Worm (Caenorhabditis elegans) whole organism, late embryonic: ENCODE measurements around the gene lrpr-1.

ENCODE experiments used
- C08G9.2 ChIP-seq: sonication (generic microtip); optimal IDR thresholded peaks from 2 replicates; lab custom pipeline; 2016; ENCODE audit warnings: mild to moderate bottlenecking, missing genetic modification characterization, moderate library complexity, missing compliant biosample characterization
- C38D4.7 ChIP-seq: fragments of 200-800 bp; sonication (Bioruptor generic); optimal IDR thresholded peaks from 2 replicates; lab custom pipeline; 2018; ENCODE audit warnings: mild to moderate bottlenecking, missing genetic modification characterization, moderate library complexity, missing compliant biosample characterization
- F13H6.1 ChIP-seq: sonication (generic microtip); optimal IDR thresholded peaks from 2 replicates; lab custom pipeline; 2016; ENCODE audit warnings: missing genetic modification characterization, missing compliant biosample characterization
- K09A11.1 ChIP-seq: sonication (generic microtip); optimal IDR thresholded peaks from 2 replicates; lab custom pipeline; 2017; ENCODE audit warnings: antibody characterized with exemption, mild to moderate bottlenecking, missing genetic modification characterization, missing compliant biosample characterization; ENCODE audit not compliant: insufficient read depth
- Y22D7AL.16 ChIP-seq: sonication (generic microtip); optimal IDR thresholded peaks from 2 replicates; lab custom pipeline; 2016; ENCODE audit warnings: missing genetic modification characterization, missing compliant biosample characterization
- ahr-1 ChIP-seq: sonication (generic microtip); optimal IDR thresholded peaks from 2 replicates; lab custom pipeline; 2016; ENCODE audit warnings: missing genetic modification characterization, missing compliant biosample characterization
- ama-1 ChIP-seq: fragments of 150-350 bp; optimal IDR thresholded peaks from 2 replicates; lab custom pipeline; 2014
- ceh-18 ChIP-seq: sonication (generic microtip); optimal IDR thresholded peaks from 2 replicates; lab custom pipeline; 2016; ENCODE audit warnings: missing genetic modification characterization, missing compliant biosample characterization
- ceh-2 ChIP-seq: sonication (generic microtip); optimal IDR thresholded peaks from 2 replicates; lab custom pipeline; 2016; ENCODE audit warnings: missing genotype, missing genetic modification characterization, missing compliant biosample characterization
- ceh-22 ChIP-seq: sonication (generic microtip); optimal IDR thresholded peaks from 2 replicates; lab custom pipeline; 2017; ENCODE audit warnings: missing biosample characterization, missing genetic modification characterization
- ceh-30 ChIP-seq: fragments of 150-350 bp; optimal IDR thresholded peaks from 2 replicates; lab custom pipeline; 2014; ENCODE audit warnings: missing biosample characterization, missing genetic modification characterization
- ceh-34 ChIP-seq: sonication (generic microtip); optimal IDR thresholded peaks from 2 replicates; lab custom pipeline; 2016; ENCODE audit warnings: mild to moderate bottlenecking, missing genetic modification characterization, missing compliant biosample characterization
- ceh-45 ChIP-seq: fragments of 200-800 bp; sonication (Bioruptor generic); IDR thresholded peaks from 2 replicates; pipeline ENCODE4 v1.3.6; 2022; ENCODE audit warnings: missing genetic modification reagents, missing genetic modification characterization, missing compliant biosample characterization
- ceh-9 ChIP-seq: sonication (generic microtip); optimal IDR thresholded peaks from 2 replicates; lab custom pipeline; 2016; ENCODE audit warnings: mild to moderate bottlenecking, missing genetic modification characterization, inconsistent platforms, missing compliant biosample characterization
- che-1 ChIP-seq: sonication (generic microtip); optimal IDR thresholded peaks from 2 replicates; lab custom pipeline; 2016; ENCODE audit warnings: mild to moderate bottlenecking, missing genetic modification characterization, missing compliant biosample characterization
- dmd-4 ChIP-seq: sonication (generic microtip); optimal IDR thresholded peaks from 2 replicates; lab custom pipeline; 2016; ENCODE audit warnings: borderline replicate concordance, missing genetic modification characterization, missing compliant biosample characterization
- eyg-1 ChIP-seq: sonication (generic microtip); optimal IDR thresholded peaks from 2 replicates; lab custom pipeline; 2016; ENCODE audit warnings: missing genotype, missing genetic modification characterization, missing compliant biosample characterization
- fax-1 ChIP-seq: sonication (generic microtip); optimal IDR thresholded peaks from 2 replicates; lab custom pipeline; 2016; ENCODE audit warnings: missing genotype, missing genetic modification characterization, missing compliant biosample characterization
- fkh-10 ChIP-seq: fragments of 150-350 bp; optimal IDR thresholded peaks from 2 replicates; lab custom pipeline; 2014; ENCODE audit warnings: missing biosample characterization, missing genetic modification reagents, missing genetic modification characterization
- fkh-6 ChIP-seq: sonication (generic microtip); optimal IDR thresholded peaks from 2 replicates; lab custom pipeline; 2016; ENCODE audit warnings: missing genetic modification characterization, missing compliant biosample characterization
- hlh-15 ChIP-seq: sonication (generic microtip); optimal IDR thresholded peaks from 2 replicates; lab custom pipeline; 2016; ENCODE audit warnings: missing genetic modification characterization, missing compliant biosample characterization
- hlh-30 ChIP-seq: sonication (generic microtip); optimal IDR thresholded peaks from 2 replicates; lab custom pipeline; 2017; ENCODE audit warnings: antibody characterized with exemption, missing genetic modification characterization, missing compliant biosample characterization; ENCODE audit not compliant: insufficient read depth
- hlh-6 ChIP-seq: sonication (generic microtip); optimal IDR thresholded peaks from 2 replicates; lab custom pipeline; 2016; ENCODE audit warnings: missing genotype, missing genetic modification characterization, missing compliant biosample characterization
- hlh-8 ChIP-seq: sonication (generic microtip); optimal IDR thresholded peaks from 2 replicates; lab custom pipeline; 2016; ENCODE audit warnings: missing genotype, missing genetic modification characterization, missing compliant biosample characterization
- lin-11 ChIP-seq: fragments of 200-800 bp; sonication (Bioruptor generic); optimal IDR thresholded peaks from 2 replicates; lab custom pipeline; 2018; ENCODE audit warnings: mild to moderate bottlenecking, missing genetic modification characterization, missing compliant biosample characterization
- madf-2 ChIP-seq: sonication (generic microtip); optimal IDR thresholded peaks from 2 replicates; lab custom pipeline; 2017; ENCODE audit warnings: missing genetic modification characterization, missing compliant biosample characterization
- mec-3 ChIP-seq: sonication (generic microtip); optimal IDR thresholded peaks from 2 replicates; lab custom pipeline; 2016; ENCODE audit warnings: borderline replicate concordance, missing genetic modification characterization, missing compliant biosample characterization
- nhr-11 ChIP-seq: fragments of 150-350 bp; optimal IDR thresholded peaks from 2 replicates; lab custom pipeline; 2014; ENCODE audit warnings: missing biosample characterization, missing genetic modification characterization
- pax-1 ChIP-seq: fragments of 150-350 bp; optimal IDR thresholded peaks from 2 replicates; lab custom pipeline; 2014; ENCODE audit warnings: missing biosample characterization, missing genetic modification characterization
- pha-2 ChIP-seq: sonication (generic microtip); optimal IDR thresholded peaks from 2 replicates; lab custom pipeline; 2017; ENCODE audit warnings: mild to moderate bottlenecking, missing genetic modification characterization, missing compliant biosample characterization
- pha-4 ChIP-seq: fragments of 150-350 bp; optimal IDR thresholded peaks from 2 replicates; lab custom pipeline; 2018; ENCODE audit warnings: missing biosample characterization, missing genetic modification reagents, missing genetic modification characterization
- pqm-1 ChIP-seq: sonication (generic microtip); optimal IDR thresholded peaks from 2 replicates; lab custom pipeline; 2016; ENCODE audit warnings: missing genetic modification characterization, missing compliant biosample characterization
- pros-1 ChIP-seq: fragments of 150-350 bp; optimal IDR thresholded peaks from 2 replicates; lab custom pipeline; 2014; ENCODE audit warnings: missing biosample characterization, missing genetic modification reagents, missing genetic modification characterization
- ref-2 ChIP-seq: sonication (generic microtip); optimal IDR thresholded peaks from 2 replicates; lab custom pipeline; 2016; ENCODE audit warnings: missing genetic modification characterization, missing compliant biosample characterization
- rnt-1 ChIP-seq: sonication (generic microtip); optimal IDR thresholded peaks from 2 replicates; lab custom pipeline; 2016; ENCODE audit warnings: missing genetic modification characterization, missing compliant biosample characterization
- sdc-2 ChIP-seq: sonication (generic microtip); optimal IDR thresholded peaks from 2 replicates; lab custom pipeline; 2016; ENCODE audit warnings: missing genotype, missing genetic modification characterization, missing compliant biosample characterization
- sox-2 ChIP-seq: fragments of 200-800 bp; sonication (Bioruptor generic); IDR thresholded peaks from 2 replicates; pipeline ENCODE4 v1.3.6; 2022; ENCODE audit warnings: missing genetic modification reagents, missing genetic modification characterization, missing compliant biosample characterization
- sox-4 ChIP-seq: sonication (generic microtip); optimal IDR thresholded peaks from 2 replicates; lab custom pipeline; 2017; ENCODE audit warnings: mild to moderate bottlenecking, missing genetic modification characterization, inconsistent platforms, missing compliant biosample characterization
- syd-9 ChIP-seq: sonication (generic microtip); optimal IDR thresholded peaks from 2 replicates; lab custom pipeline; 2016; ENCODE audit warnings: mild to moderate bottlenecking, missing genetic modification characterization, moderate library complexity, missing compliant biosample characterization
- tbx-2 ChIP-seq: sonication (generic microtip); optimal IDR thresholded peaks from 2 replicates; lab custom pipeline; 2016; ENCODE audit warnings: missing genetic modification characterization, missing compliant biosample characterization
- tbx-7 ChIP-seq: sonication (generic microtip); optimal IDR thresholded peaks from 2 replicates; lab custom pipeline; 2016; ENCODE audit warnings: missing genotype, missing genetic modification characterization, missing compliant biosample characterization
- ttx-3 ChIP-seq: sonication (generic microtip); optimal IDR thresholded peaks from 2 replicates; lab custom pipeline; 2016; ENCODE audit warnings: missing genetic modification reagents, missing genetic modification characterization, missing compliant biosample characterization

The lrpr-1 gene

DNA sequence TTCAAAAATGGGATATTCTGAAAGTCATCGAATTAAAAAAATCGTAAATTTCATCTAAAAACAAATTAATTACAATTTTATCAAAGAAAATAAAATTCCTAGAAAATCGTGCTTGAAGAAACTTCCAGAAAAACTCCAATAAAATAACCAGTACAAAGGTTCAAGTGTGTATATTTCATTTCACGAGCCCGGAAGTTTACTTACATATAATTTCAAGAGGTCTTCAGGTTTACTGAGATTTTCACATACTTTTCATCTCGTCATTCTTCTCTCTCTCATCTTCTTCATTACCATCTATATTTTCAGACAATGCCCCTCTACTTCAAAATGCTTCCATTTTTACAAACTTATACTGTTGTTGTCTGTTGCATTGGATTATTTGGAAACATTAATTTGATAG is 4.5 kb upstream of the lrpr-1 start, which contains the start of gene srsx-18:
Gene srsx-18 (plus strand): TSS at position 301 of the 400 bp plus-strand sequence.
- TF ChIP-seq ceh-18 (tag; lab: Kevin White, UChicago) (no peak), ahr-1 (tag; lab: Kevin White, UChicago) (no peak), F13H6.1 (tag; lab: Kevin White, UChicago) (no peak), sdc-2 (tag; lab: Kevin White, UChicago) (no peak), sox-2 (GFP tag; lab: Robert Waterston, UW) (no peak), madf-2 (tag; lab: Kevin White, UChicago) (no peak), dmd-4 (tag; lab: Kevin White, UChicago) (no peak), eyg-1 (no peak), ceh-30 (tag; lab: Kevin White, UChicago) (no peak), ceh-45 (no peak), hlh-6 (no peak), rnt-1 (tag; lab: Kevin White, UChicago) (no peak), pqm-1 (tag; lab: Kevin White, UChicago) (no peak), pros-1 (no peak), fax-1 (no peak)

DNA sequence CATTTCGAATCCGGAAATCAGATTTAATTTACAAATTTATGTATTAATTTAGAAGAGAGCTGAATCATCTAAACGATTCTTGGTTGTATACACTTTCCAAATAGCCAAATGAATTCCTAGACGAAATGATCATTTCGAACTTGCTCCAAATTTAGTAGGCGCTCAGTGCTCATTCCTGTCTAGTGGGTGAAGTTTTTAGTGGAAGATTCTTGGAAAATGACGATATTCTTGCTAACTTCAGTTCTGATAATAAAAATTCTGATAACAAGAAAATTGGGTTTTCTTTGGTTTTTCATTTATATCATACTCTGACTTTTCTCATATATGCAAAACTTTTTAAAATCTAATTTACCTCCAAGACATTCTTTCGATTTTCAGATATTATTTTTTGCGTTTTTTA is 4.1 kb upstream of the lrpr-1 start:
- TF ChIP-seq hlh-6 (no peak), mec-3 (no peak), ahr-1 (tag; lab: Kevin White, UChicago) (no peak), ceh-9 (tag; lab: Kevin White, UChicago) (no peak), ceh-18 (tag; lab: Kevin White, UChicago) (no peak), pha-2 (tag; lab: Kevin White, UChicago) (no peak), sdc-2 (tag; lab: Kevin White, UChicago) (no peak), pha-4 (tag; lab: Kevin White, UChicago) (no peak), ref-2 (no peak), tbx-2 (tag; lab: Kevin White, UChicago) (no peak), Y22D7AL.16 (tag; lab: Kevin White, UChicago) (no peak), sox-4 (no peak), pros-1 (no peak), pqm-1 (tag; lab: Kevin White, UChicago) (no peak), ceh-34 (tag; lab: Kevin White, UChicago) (no peak), hlh-15 (tag; lab: Kevin White, UChicago) (no peak), ama-1 (no peak)

DNA sequence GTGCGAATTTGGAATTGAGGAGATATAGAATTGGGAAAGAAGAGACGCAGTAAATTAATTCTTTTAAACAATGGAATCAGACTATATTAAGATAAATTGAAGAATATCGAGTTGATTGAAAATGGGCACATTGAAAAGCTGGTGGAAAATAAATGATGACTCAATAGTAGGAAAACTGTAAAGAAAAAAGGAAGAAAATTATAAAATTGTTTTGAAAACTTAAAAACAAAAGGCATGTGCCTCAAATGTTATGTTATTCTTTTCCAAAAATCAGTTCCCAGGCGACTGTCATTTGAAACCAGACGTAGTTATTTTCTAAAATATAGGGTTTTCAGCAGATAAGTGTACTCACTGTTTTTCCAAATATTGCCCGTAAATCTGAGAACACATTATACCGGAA is 2.2 kb upstream of the lrpr-1 start, which contains the start of gene C04E6.12:
Gene C04E6.12 (minus strand): TSS at position 101 of the 400 bp plus-strand sequence.
- TF ChIP-seq ceh-22 (no peak), hlh-6 (no peak), ceh-34 (tag; lab: Kevin White, UChicago) (no peak), C38D4.7 (no peak), hlh-8 (tag; lab: Kevin White, UChicago) (no peak), ttx-3 (tag; lab: Kevin White, UChicago) (no peak), pha-2 (tag; lab: Kevin White, UChicago) (no peak), C08G9.2 (tag; lab: Kevin White, UChicago) (no peak), ceh-18 (tag; lab: Kevin White, UChicago) (no peak), che-1 (tag; lab: Kevin White, UChicago) (no peak), madf-2 (tag; lab: Kevin White, UChicago) (no peak), fkh-6 (no peak)

DNA sequence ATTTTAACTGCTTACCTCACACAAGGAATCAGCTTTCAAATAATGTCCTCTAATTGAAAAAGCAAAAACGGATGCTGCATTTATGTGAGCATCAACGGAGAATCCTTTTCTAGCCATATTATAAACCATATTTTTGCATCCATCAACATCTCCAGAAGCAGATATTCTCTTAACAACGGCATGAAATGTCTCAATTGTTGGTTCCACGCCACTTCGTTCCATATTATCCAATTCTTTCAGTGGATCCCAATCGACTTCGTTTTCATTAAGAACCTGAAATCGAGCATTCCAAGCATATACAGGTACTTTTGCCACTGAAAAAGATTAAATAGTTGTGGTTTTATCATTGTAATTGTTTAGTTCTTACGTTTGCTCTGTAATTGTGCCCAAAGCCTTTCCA is 829 bp downstream of the lrpr-1 start:
- TF ChIP-seq fax-1 (no peak), pros-1 (no peak), K09A11.1 (tag; lab: Kevin White, UChicago) (no peak), nhr-11 (tag; lab: Kevin White, UChicago) (no peak), madf-2 (tag; lab: Kevin White, UChicago) (no peak), sox-4 (no peak), C38D4.7 (no peak), fkh-10 (GFP tag; lab: Kevin White, UChicago) (no peak), ceh-2 (tag; lab: Kevin White, UChicago) (no peak), hlh-30 (no peak), ceh-34 (tag; lab: Kevin White, UChicago) (no peak), syd-9 (tag; lab: Kevin White, UChicago) (no peak), lin-11 (no peak), pax-1 (tag; lab: Kevin White, UChicago) (no peak), tbx-7 (tag; lab: Kevin White, UChicago) (no peak)
